Fruit fly (Drosophila melanogaster) whole organism, embryonic: Measurements from ENCODE around the gene Dlic.

Experiments used
- BtbVII ChIP-seq: fragments of 200-800 bp; sonication (Bioruptor generic); optimal IDR thresholded peaks from 3 replicates; lab custom pipeline; 2017; ENCODE audit warnings: missing biosample characterization, mild to moderate bottlenecking, missing genetic modification characterization
- CG1024 ChIP-seq: fragments of 200-800 bp; sonication (Bioruptor generic); IDR thresholded peaks from 2 replicates; pipeline ENCODE4 v1.3.6; 2022; ENCODE audit warnings: missing biosample characterization, missing genetic modification characterization
- CG10366 ChIP-seq: fragments of 200-800 bp; sonication (Bioruptor generic); IDR thresholded peaks from 2 replicates; pipeline ENCODE4 v1.3.6; 2022; ENCODE audit warnings: missing biosample characterization, missing genetic modification characterization
- CG11696 ChIP-seq: fragments of 200-800 bp; sonication (Bioruptor generic); IDR thresholded peaks from 2 replicates; pipeline ENCODE4 v1.3.6; 2022; ENCODE audit warnings: missing biosample characterization, missing genetic modification characterization
- CG11723 ChIP-seq: fragments of 200-800 bp; sonication (Bioruptor generic); optimal IDR thresholded peaks from 2 replicates; lab custom pipeline; 2017; ENCODE audit warnings: missing biosample characterization, mild to moderate bottlenecking, missing genetic modification characterization
- CG12942 ChIP-seq: fragments of 200-800 bp; sonication (Bioruptor generic); optimal IDR thresholded peaks from 3 replicates; lab custom pipeline; 2016; ENCODE audit warnings: missing biosample characterization, missing genetic modification characterization
- CG13624 ChIP-seq: fragments of 200-800 bp; sonication (Bioruptor generic); optimal IDR thresholded peaks from 2 replicates; lab custom pipeline; 2016; ENCODE audit warnings: missing biosample characterization, missing genetic modification characterization
- CG15479 ChIP-seq: fragments of 200-800 bp; sonication (Bioruptor generic); optimal IDR thresholded peaks from 3 replicates; lab custom pipeline; 2019; ENCODE audit warnings: missing biosample characterization, mild to moderate bottlenecking, missing genetic modification characterization, moderate library complexity
- CG1603 ChIP-seq: fragments of 200-800 bp; sonication (Bioruptor generic); optimal IDR thresholded peaks from 2 replicates; lab custom pipeline; 2019; ENCODE audit warnings: missing biosample characterization, mild to moderate bottlenecking, missing genetic modification characterization, moderate library complexity
- CG1792 ChIP-seq: fragments of 200-800 bp; sonication (Bioruptor generic); optimal IDR thresholded peaks from 2 replicates; lab custom pipeline; 2016; ENCODE audit warnings: missing biosample characterization, missing genetic modification characterization
- CG2875 ChIP-seq: fragments of 200-800 bp; sonication (Bioruptor generic); optimal IDR thresholded peaks from 2 replicates; lab custom pipeline; 2017; ENCODE audit warnings: missing biosample characterization, mild to moderate bottlenecking, missing genetic modification characterization, missing genetic modification reagents
- CG30403 ChIP-seq: fragments of 200-800 bp; sonication (Bioruptor generic); optimal IDR thresholded peaks from 3 replicates; lab custom pipeline; 2016; ENCODE audit warnings: missing biosample characterization, missing genetic modification characterization
- CG31365 ChIP-seq: fragments of 200-800 bp; sonication (Bioruptor generic); optimal IDR thresholded peaks from 2 replicates; lab custom pipeline; 2018; ENCODE audit warnings: missing biosample characterization, mild to moderate bottlenecking, missing genetic modification characterization
- CG3995 ChIP-seq: fragments of 200-800 bp; sonication (Bioruptor generic); optimal IDR thresholded peaks from 3 replicates; lab custom pipeline; 2016; ENCODE audit warnings: missing biosample characterization, missing genetic modification characterization
- CG42726 ChIP-seq: fragments of 200-800 bp; sonication (Bioruptor generic); IDR thresholded peaks from 2 replicates; pipeline ENCODE4 v1.3.6; 2022; ENCODE audit warnings: missing biosample characterization, missing genetic modification characterization; ENCODE audit not compliant: partially characterized antibody
- CG7987 ChIP-seq: fragments of 200-800 bp; sonication (Bioruptor generic); optimal IDR thresholded peaks from 2 replicates; lab custom pipeline; 2018; ENCODE audit warnings: missing biosample characterization, mild to moderate bottlenecking, missing genetic modification characterization, moderate library complexity
- CG8944 ChIP-seq: fragments of 200-800 bp; sonication (Bioruptor generic); optimal IDR thresholded peaks from 3 replicates; lab custom pipeline; 2016; ENCODE audit warnings: missing biosample characterization, missing genetic modification characterization
- CG9797 ChIP-seq: fragments of 200-800 bp; sonication (Bioruptor generic); optimal IDR thresholded peaks from 3 replicates; lab custom pipeline; 2018; ENCODE audit warnings: missing biosample characterization, mild to moderate bottlenecking, missing genetic modification characterization
- Ets97D ChIP-seq: fragments of 200-800 bp; sonication (Bioruptor generic); optimal IDR thresholded peaks from 3 replicates; lab custom pipeline; 2016; ENCODE audit warnings: missing biosample characterization, missing genetic modification characterization
- Fer2 ChIP-seq: fragments of 200-800 bp; sonication (Bioruptor generic); optimal IDR thresholded peaks from 2 replicates; lab custom pipeline; 2018; ENCODE audit warnings: missing biosample characterization, mild to moderate bottlenecking, missing genetic modification characterization, moderate library complexity
- Mad ChIP-seq: fragments of 200-800 bp; sonication (Bioruptor generic); optimal IDR thresholded peaks from 2 replicates; lab custom pipeline; 2016; ENCODE audit warnings: missing biosample characterization, missing genetic modification characterization
- Med ChIP-seq: fragments of 200-800 bp; sonication (Bioruptor generic); peaks from one replicate; lab custom pipeline; 2016; ENCODE audit warnings: missing biosample characterization, missing genetic modification characterization, mild to moderate bottlenecking, inconsistent platforms, moderate library complexity
- Rfx ChIP-seq: fragments of 200-800 bp; sonication (Bioruptor generic); IDR thresholded peaks from 2 replicates; pipeline ENCODE4 v1.3.6; 2022; ENCODE audit warnings: missing biosample characterization, missing genetic modification characterization
- Sox102F ChIP-seq: fragments of 200-800 bp; sonication (Bioruptor generic); optimal IDR thresholded peaks from 2 replicates; lab custom pipeline; 2018; ENCODE audit warnings: missing biosample characterization, mild to moderate bottlenecking, missing genetic modification characterization, moderate library complexity
- Spps ChIP-seq: fragments of 200-800 bp; sonication (Bioruptor generic); optimal IDR thresholded peaks from 2 replicates; lab custom pipeline; 2018; ENCODE audit warnings: missing biosample characterization, mild to moderate bottlenecking, missing genetic modification characterization
- ab ChIP-seq: fragments of 200-800 bp; sonication (Bioruptor generic); optimal IDR thresholded peaks from 2 replicates; lab custom pipeline; 2016; ENCODE audit warnings: missing biosample characterization, missing genetic modification characterization
- abd-A ChIP-seq: fragments of 200-800 bp; sonication (Bioruptor generic); optimal IDR thresholded peaks from 3 replicates; lab custom pipeline; 2019; ENCODE audit warnings: missing biosample characterization, mild to moderate bottlenecking, missing genetic modification characterization, moderate library complexity
- ato ChIP-seq: fragments of 200-800 bp; sonication (Bioruptor generic); IDR thresholded peaks from 2 replicates; pipeline ENCODE4 v1.3.6; 2022; ENCODE audit warnings: missing biosample characterization, missing genetic modification characterization; ENCODE audit not compliant: partially characterized antibody
- bbx ChIP-seq: fragments of 200-800 bp; sonication (Bioruptor generic); IDR thresholded peaks from 2 replicates; pipeline ENCODE4 v1.3.6; 2022; ENCODE audit warnings: missing biosample characterization, missing genetic modification characterization; ENCODE audit not compliant: partially characterized antibody
- corto ChIP-seq: fragments of 200-800 bp; sonication (Bioruptor generic); optimal IDR thresholded peaks from 2 replicates; lab custom pipeline; 2016; ENCODE audit warnings: missing biosample characterization, mild to moderate bottlenecking, missing genetic modification characterization, moderate library complexity
- crp ChIP-seq, 2 experiments: fragments of 200-800 bp; sonication (Bioruptor generic); optimal IDR thresholded peaks; 2 replicates in 1 of 2; 3 replicates in 1 of 2; lab custom pipeline; 2017; ENCODE audit warnings: missing biosample characterization in 2 of 2, missing genetic modification characterization in 2 of 2, mild to moderate bottlenecking in 1 of 2, moderate library complexity in 1 of 2
- dmrt11E ChIP-seq: fragments of 200-800 bp; sonication (Bioruptor generic); optimal IDR thresholded peaks from 3 replicates; lab custom pipeline; 2018; ENCODE audit warnings: missing biosample characterization, mild to moderate bottlenecking, missing genetic modification characterization, moderate library complexity
- dpn ChIP-seq, 2 experiments: fragments of 200-800 bp; sonication (Bioruptor generic); optimal IDR thresholded peaks; 3 replicates each; lab custom pipeline; 2016; ENCODE audit warnings: missing biosample characterization in 2 of 2, missing genetic modification characterization in 2 of 2
- en ChIP-seq: fragments of 200-800 bp; sonication (Bioruptor generic); optimal IDR thresholded peaks from 2 replicates; lab custom pipeline; 2016; ENCODE audit warnings: missing biosample characterization, missing genetic modification characterization
- fd102C ChIP-seq: fragments of 200-800 bp; sonication (Bioruptor generic); optimal IDR thresholded peaks from 2 replicates; lab custom pipeline; 2018; ENCODE audit warnings: missing biosample characterization, mild to moderate bottlenecking, missing genetic modification characterization, moderate library complexity
- fd96Cb ChIP-seq: fragments of 200-800 bp; sonication (Bioruptor generic); optimal IDR thresholded peaks from 2 replicates; lab custom pipeline; 2018; ENCODE audit warnings: missing biosample characterization, mild to moderate bottlenecking, missing genetic modification characterization, moderate library complexity
- gce ChIP-seq: fragments of 200-800 bp; sonication (Bioruptor generic); IDR thresholded peaks from 3 replicates; pipeline ENCODE4 v1.3.6; 2022; ENCODE audit warnings: missing biosample characterization, missing genetic modification characterization
- grn ChIP-seq: fragments of 200-800 bp; sonication (Bioruptor generic); optimal IDR thresholded peaks from 3 replicates; lab custom pipeline; 2017; ENCODE audit warnings: missing biosample characterization, missing genetic modification characterization
- hkb ChIP-seq, 2 experiments: fragments of 200-800 bp in 1 of 2; fragments of >200 bp in 1 of 2; sonication (Bioruptor generic) in 1 of 2; IDR thresholded peaks in 1 of 2; optimal IDR thresholded peaks in 1 of 2; 2 replicates each; pipeline versions ENCODE4 v1.3.6 to Lab custom; 2017 to 2022; ENCODE audit warnings: missing biosample characterization in 1 of 2, missing genetic modification characterization in 1 of 2
- mam ChIP-seq: fragments of 200-800 bp; sonication (Bioruptor generic); optimal IDR thresholded peaks from 3 replicates; lab custom pipeline; 2016; ENCODE audit warnings: missing biosample characterization, missing genetic modification characterization
- nerfin-1 ChIP-seq: fragments of 200-800 bp; sonication (Bioruptor generic); optimal IDR thresholded peaks from 3 replicates; lab custom pipeline; 2019; ENCODE audit warnings: missing biosample characterization, mild to moderate bottlenecking, missing genetic modification characterization, moderate library complexity
- nerfin-2 ChIP-seq: fragments of 200-800 bp; sonication (Bioruptor generic); IDR thresholded peaks from 2 replicates; pipeline ENCODE4 v1.3.6; 2022; ENCODE audit warnings: missing biosample characterization, missing genetic modification characterization; ENCODE audit not compliant: partially characterized antibody
- nmo ChIP-seq: fragments of 200-800 bp; sonication (Bioruptor generic); optimal IDR thresholded peaks from 2 replicates; lab custom pipeline; 2018; ENCODE audit warnings: missing biosample characterization, mild to moderate bottlenecking, missing genetic modification characterization, moderate library complexity
- otp ChIP-seq: fragments of 200-800 bp; sonication (Bioruptor generic); IDR thresholded peaks from 3 replicates; pipeline ENCODE4, ENCODE4 v1.3.6; 2022; ENCODE audit warnings: missing biosample characterization, missing genetic modification characterization
- pros ChIP-seq: fragments of 200-800 bp; sonication (Bioruptor generic); optimal IDR thresholded peaks from 3 replicates; lab custom pipeline; 2019; ENCODE audit warnings: missing biosample characterization, mild to moderate bottlenecking, missing genetic modification characterization, moderate library complexity
- pum ChIP-seq: fragments of 200-800 bp; sonication (Bioruptor generic); optimal IDR thresholded peaks from 2 replicates; lab custom pipeline; 2016; ENCODE audit warnings: missing biosample characterization, missing genetic modification characterization
- shn ChIP-seq: fragments of 200-800 bp; sonication (Bioruptor generic); optimal IDR thresholded peaks from 3 replicates; lab custom pipeline; 2016; ENCODE audit warnings: missing biosample characterization, missing genetic modification characterization
- slou ChIP-seq: fragments of 200-800 bp; sonication (Bioruptor generic); optimal IDR thresholded peaks from 3 replicates; lab custom pipeline; 2016; ENCODE audit warnings: missing biosample characterization, missing genetic modification characterization
- sna ChIP-seq: fragments of 200-800 bp; sonication (Bioruptor generic); IDR thresholded peaks from 2 replicates; pipeline ENCODE4 v1.3.6; 2022; ENCODE audit warnings: missing biosample characterization, missing genetic modification characterization; ENCODE audit not compliant: partially characterized antibody
- unpg ChIP-seq: fragments of 200-800 bp; sonication (Bioruptor generic); optimal IDR thresholded peaks from 3 replicates; lab custom pipeline; 2018; ENCODE audit warnings: missing biosample characterization, mild to moderate bottlenecking, missing genetic modification characterization, moderate library complexity

The Dlic gene

DNA sequence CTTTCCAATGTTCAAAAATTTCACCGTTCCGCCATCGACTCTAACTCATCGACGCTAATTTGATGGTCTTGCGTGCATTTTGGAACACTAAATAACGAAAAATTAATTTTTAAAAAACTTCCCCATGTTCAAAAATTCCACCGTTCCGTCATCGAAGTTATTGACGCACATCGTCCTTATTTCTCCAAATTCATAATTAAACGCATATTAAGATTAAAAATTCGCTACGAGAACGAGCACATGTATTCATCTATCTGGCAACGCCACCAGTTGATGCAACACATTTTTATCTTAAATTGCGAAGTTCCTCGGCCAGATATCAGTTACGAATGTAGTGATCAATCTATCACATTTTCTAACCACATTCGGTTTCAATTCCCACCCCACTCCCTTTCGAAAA, 5.0 kb upstream of the Dlic start, which contains the start of gene Lint-1 (continued):
- TF ChIP-seq CG12942 (GFP tag; lab: Kevin White, UChicago) (no peak), CG42726 (GFP tag; lab: Robert Waterston, UW) (no peak), CG2875 (GFP tag; lab: Kevin White, UChicago) (no peak), CG7987 (GFP tag; lab: Kevin White, UChicago) (no peak), unpg (GFP tag; lab: Kevin White, UChicago) (peak; percentile 10), Ets97D (GFP tag; lab: Kevin White, UChicago) (peak; percentile 15), pum (GFP tag; lab: Kevin White, UChicago) (no peak), Med (peak; percentile 74), abd-A (tag; lab: Kevin White, UChicago) (no peak), crp (GFP tag; optimal IDR thresholded peaks at IDR 0.05; lab: Kevin White, UChicago) (no peak), CG15479 (GFP tag; lab: Kevin White, UChicago) (peak; percentile 39), CG8944 (GFP tag; lab: Kevin White, UChicago) (no peak), Mad (GFP tag; lab: Kevin White, UChicago) (peak; percentile 11), Rfx (GFP tag; lab: Robert Waterston, UW) (0 out of 2 replicates have a peak, but pooled peaks have one; percentile 33), CG31365 (tag; lab: Kevin White, UChicago) (no peak), ab (no peak), CG11723 (GFP tag; lab: Kevin White, UChicago) (peak; percentile 18), CG10366 (GFP tag; lab: Robert Waterston, UW) (no peak), nmo (GFP tag; lab: Kevin White, UChicago) (no peak), CG1603 (tag; lab: Kevin White, UChicago) (peak; percentile 94), gce (GFP tag; lab: Robert Waterston, UW) (no peak), sna (GFP tag; lab: Robert Waterston, UW) (no peak), slou (GFP tag; lab: Kevin White, UChicago) (no peak), grn (GFP tag; lab: Kevin White, UChicago) (no peak), Spps (no peak), shn (GFP tag; lab: Kevin White, UChicago) (peak; percentile 26), Fer2 (tag; lab: Kevin White, UChicago) (no peak), fd102C (no peak), CG9797 (GFP tag; lab: Kevin White, UChicago) (no peak), CG13624 (GFP tag; lab: Kevin White, UChicago) (peak; percentile 23), CG1024 (GFP tag; lab: Robert Waterston, UW) (no peak), pros (no peak), fd96Cb (tag; lab: Kevin White, UChicago) (no peak), BtbVII (GFP tag; lab: Kevin White, UChicago) (no peak), CG1792 (GFP tag; lab: Kevin White, UChicago) (no peak), hkb (optimal IDR thresholded peaks at IDR 0.05; lab: Kevin White, UChicago) (no peak), hkb (GFP tag; IDR thresholded peaks at IDR 0.05; lab: Robert Waterston, UW) (peak; percentile 14; the same call in 1 of the 2 replicates), Sox102F (GFP tag; lab: Kevin White, UChicago) (peak; percentile 17), bbx (no peak), nerfin-1 (tag; lab: Kevin White, UChicago) (no peak), corto (GFP tag; lab: Kevin White, UChicago) (no peak), CG11696 (no peak), ato (GFP tag; lab: Robert Waterston, UW) (no peak), dpn (GFP tag; optimal IDR thresholded peaks at IDR 0.05; lab: Kevin White, UChicago) (peak in 1 of 2 experiments; percentile 40), mam (GFP tag; lab: Kevin White, UChicago) (peak; percentile 24), nerfin-2 (GFP tag; lab: Robert Waterston, UW) (no peak), dmrt11E (no peak), CG30403 (GFP tag; lab: Kevin White, UChicago) (peak; percentile 35), otp (no peak), en (GFP tag; lab: Kevin White, UChicago) (no peak), CG3995 (peak; percentile 26)
